Worm (Caenorhabditis elegans) whole organism, young adult: ENCODE results near the gene clc-26.

ENCODE experiments used
- F39B2.1 ChIP-seq: fragments of 200-800 bp; sonication (Bioruptor generic); IDR thresholded peaks from 2 replicates; pipeline ENCODE4 v1.3.6; 2022; ENCODE audit warnings: missing genetic modification reagents, missing genetic modification characterization, missing compliant biosample characterization
- akir-1 ChIP-seq: fragments of 200-800 bp; sonication (Bioruptor generic); optimal IDR thresholded peaks from 2 replicates; lab custom pipeline; 2018; ENCODE audit warnings: mild to moderate bottlenecking, missing genetic modification characterization, moderate library complexity, missing compliant biosample characterization
- ama-1 ChIP-seq, 3 experiments: fragments of 150-350 bp in 1 of 3; sonication (generic microtip) in 2 of 3; optimal IDR thresholded peaks; 2 replicates each; lab custom pipeline; 2014 to 2018; ENCODE audit warnings: missing biosample characterization in 2 of 3, missing genetic modification characterization in 2 of 3, missing genetic modification reagents in 2 of 3
- bed-2 ChIP-seq: fragments of 200-800 bp; sonication (Bioruptor generic); IDR thresholded peaks from 2 replicates; pipeline ENCODE4 v1.3.6; 2022; ENCODE audit warnings: missing genetic modification reagents, missing genetic modification characterization, missing compliant biosample characterization
- ceh-27 ChIP-seq: fragments of 200-800 bp; sonication (Bioruptor generic); optimal IDR thresholded peaks from 2 replicates; lab custom pipeline; 2018; ENCODE audit warnings: mild to moderate bottlenecking, missing genetic modification characterization, moderate library complexity, missing compliant biosample characterization
- ceh-79 ChIP-seq: sonication (generic microtip); optimal IDR thresholded peaks from 2 replicates; lab custom pipeline; 2017; ENCODE audit warnings: mild to moderate bottlenecking, missing genetic modification characterization, missing compliant biosample characterization
- hmg-20 ChIP-seq: fragments of 200-800 bp; sonication (Bioruptor generic); IDR thresholded peaks from 2 replicates; pipeline ENCODE4 v1.3.6; 2022; ENCODE audit warnings: missing genetic modification reagents, missing genetic modification characterization, missing compliant biosample characterization
- nfya-1 ChIP-seq: sonication (generic microtip); optimal IDR thresholded peaks from 2 replicates; lab custom pipeline; 2017; ENCODE audit warnings: antibody characterized with exemption, missing compliant biosample characterization, missing genetic modification characterization, borderline replicate concordance; ENCODE audit not compliant: insufficient read depth

- no peak for TF ChIP-seq akir-1 (GFP tag; lab: Kevin White, UChicago)
- no peak for TF ChIP-seq bed-2
- TF ChIP-seq ama-1 (optimal IDR thresholded peaks at IDR 0.05; lab: Kevin White, UChicago): no peak
- TF ChIP-seq ama-1 (GFP tag; optimal IDR thresholded peaks at IDR 0.05; lab: Kevin White, UChicago): no peak
- TF ChIP-seq F39B2.1 (GFP tag; lab: Robert Waterston, UW): no peak
- TF ChIP-seq nfya-1: no peak
- TF ChIP-seq ceh-79 (tag; lab: Kevin White, UChicago): no peak
- TF ChIP-seq ceh-27: peak; percentile 85
- TF ChIP-seq hmg-20 (GFP tag; lab: Robert Waterston, UW): no peak
Observed at ce11 chrIII:1080536-1080935, 49.7 kb upstream of the clc-26 start, which contains the start of the genes rab-18 and kbp-4.
